Worm (Caenorhabditis elegans) whole organism, L4/young adult: Measurements from ENCODE around the gene exp-1.

Source experiments
- dao-5 ChIP-seq: sonication (generic microtip); optimal IDR thresholded peaks from 2 replicates; lab custom pipeline; 2016; ENCODE audit warnings: missing genotype, missing genetic modification characterization, moderate library complexity, missing compliant biosample characterization
- him-1 ChIP-seq: sonication (generic microtip); optimal IDR thresholded peaks from 2 replicates; lab custom pipeline; 2016; ENCODE audit warnings: missing genotype, missing genetic modification reagents, missing genetic modification characterization, missing compliant biosample characterization

ce11 chrII:6170236-6170635, 9.3 kb upstream of the exp-1 start:
- no peak for TF ChIP-seq him-1 (tag; lab: Kevin White, UChicago)
- no peak for TF ChIP-seq dao-5 (tag; lab: Kevin White, UChicago)
